Worm (Caenorhabditis elegans) whole organism, young adult: ENCODE results near the gene semo-1.

ENCODE experiments used
- C17E4.6 ChIP-seq: fragments of 200-800 bp; sonication (Bioruptor generic); IDR thresholded peaks from 2 replicates; pipeline ENCODE4 v1.3.6; 2022; ENCODE audit warnings: missing genetic modification reagents, missing genetic modification characterization, missing compliant biosample characterization
- D2030.7 ChIP-seq: fragments of 200-800 bp; sonication (Bioruptor generic); IDR thresholded peaks from 2 replicates; pipeline ENCODE4 v1.3.6; 2022; ENCODE audit warnings: missing genetic modification reagents, missing genetic modification characterization, missing compliant biosample characterization
- F10E7.11 ChIP-seq: sonication (generic microtip); optimal IDR thresholded peaks from 2 replicates; lab custom pipeline; 2017; ENCODE audit warnings: mild to moderate bottlenecking, missing genetic modification characterization, moderate library complexity, missing compliant biosample characterization
- F49E8.2 ChIP-seq: sonication (generic microtip); optimal IDR thresholded peaks from 3 replicates; lab custom pipeline; 2017; ENCODE audit warnings: missing genetic modification characterization, mild to moderate bottlenecking, missing compliant biosample characterization, antibody characterized with exemption, moderate library complexity; ENCODE audit not compliant: insufficient read depth
- F52B5.7 ChIP-seq: sonication (generic microtip); optimal IDR thresholded peaks from 2 replicates; lab custom pipeline; 2016; ENCODE audit warnings: mild to moderate bottlenecking, missing genetic modification characterization, missing compliant biosample characterization
- T26A5.8 ChIP-seq: sonication (generic microtip); optimal IDR thresholded peaks from 2 replicates; lab custom pipeline; 2016; ENCODE audit warnings: missing genetic modification characterization, missing compliant biosample characterization
- ZK185.1 ChIP-seq: sonication (generic microtip); optimal IDR thresholded peaks from 2 replicates; lab custom pipeline; 2016; ENCODE audit warnings: mild to moderate bottlenecking, missing genetic modification characterization, missing compliant biosample characterization; ENCODE audit not compliant: poor library complexity, severe bottlenecking
- atf-7 ChIP-seq: sonication (generic microtip); optimal IDR thresholded peaks from 2 replicates; lab custom pipeline; 2017; ENCODE audit warnings: mild to moderate bottlenecking, missing genetic modification characterization, missing compliant biosample characterization
- attf-3 ChIP-seq: fragments of 200-800 bp; sonication (Bioruptor generic); conservative IDR thresholded peaks from 2 replicates; pipeline ENCODE4 v1.3.6; 2022; ENCODE audit warnings: missing genetic modification reagents, missing genetic modification characterization, missing compliant biosample characterization
- attf-5 ChIP-seq: fragments of 200-800 bp; sonication (Bioruptor generic); optimal IDR thresholded peaks from 2 replicates; lab custom pipeline; 2018; ENCODE audit warnings: mild to moderate bottlenecking, missing genetic modification characterization, missing compliant biosample characterization
- cebp-1 ChIP-seq, 2 experiments: fragments of 200-800 bp in 1 of 2; sonication (Bioruptor generic) in 1 of 2; sonication (generic microtip) in 1 of 2; IDR thresholded peaks in 1 of 2; optimal IDR thresholded peaks in 1 of 2; 2 replicates each; pipeline versions ENCODE4 v1.3.6 to Lab custom; 2017 to 2022; ENCODE audit warnings: missing compliant biosample characterization in 2 of 2, missing genetic modification characterization in 2 of 2, mild to moderate bottlenecking in 1 of 2, missing genetic modification reagents in 1 of 2, moderate library complexity in 1 of 2
- ceh-100 ChIP-seq: fragments of 200-800 bp; sonication (Bioruptor generic); IDR thresholded peaks from 2 replicates; pipeline ENCODE4 v1.3.6; 2022; ENCODE audit warnings: missing genetic modification reagents, missing genetic modification characterization, missing compliant biosample characterization
- ceh-40 ChIP-seq: fragments of 200-800 bp; sonication (Bioruptor generic); IDR thresholded peaks from 2 replicates; pipeline ENCODE4 v1.3.6; 2022; ENCODE audit warnings: missing genetic modification characterization, missing compliant biosample characterization
- ceh-58 ChIP-seq: fragments of 200-800 bp; sonication (Bioruptor generic); IDR thresholded peaks from 2 replicates; pipeline ENCODE4 v1.3.6; 2022; ENCODE audit warnings: missing genetic modification characterization, missing compliant biosample characterization
- dpl-1 ChIP-seq: fragments of 150-350 bp; optimal IDR thresholded peaks from 2 replicates; lab custom pipeline; 2014; ENCODE audit warnings: missing biosample characterization, missing genetic modification reagents, missing genetic modification characterization
- efl-1 ChIP-seq: fragments of 150-350 bp; optimal IDR thresholded peaks from 2 replicates; lab custom pipeline; 2014; ENCODE audit warnings: missing biosample characterization, missing genetic modification reagents, missing genetic modification characterization
- egrh-3 ChIP-seq: fragments of 200-800 bp; sonication (Bioruptor generic); IDR thresholded peaks from 2 replicates; pipeline ENCODE4 v1.3.6; 2022; ENCODE audit warnings: missing genetic modification reagents, missing genetic modification characterization, missing compliant biosample characterization
- hlh-26 ChIP-seq: fragments of 200-800 bp; sonication (Bioruptor generic); conservative IDR thresholded peaks from 2 replicates; pipeline ENCODE4 v1.3.6; 2022; ENCODE audit warnings: missing genetic modification reagents, missing genetic modification characterization, missing compliant biosample characterization
- hmg-1.2 ChIP-seq: fragments of 200-800 bp; sonication (Bioruptor generic); IDR thresholded peaks from 2 replicates; pipeline ENCODE4 v1.3.6; 2022; ENCODE audit warnings: missing genetic modification reagents, missing genetic modification characterization, missing compliant biosample characterization
- hrde-1 ChIP-seq: sonication (generic microtip); optimal IDR thresholded peaks from 2 replicates; lab custom pipeline; 2016; ENCODE audit warnings: missing genetic modification characterization, mild to moderate bottlenecking, missing compliant biosample characterization, moderate library complexity, missing genotype, missing genetic modification reagents, borderline replicate concordance
- let-526 ChIP-seq: fragments of 200-800 bp; sonication (Bioruptor generic); IDR thresholded peaks from 2 replicates; pipeline ENCODE4 v1.3.6; 2022; ENCODE audit warnings: missing genetic modification reagents, missing genetic modification characterization, missing compliant biosample characterization
- let-607 ChIP-seq, 2 experiments: fragments of 200-800 bp in 1 of 2; sonication (Bioruptor generic) in 1 of 2; sonication (generic microtip) in 1 of 2; optimal IDR thresholded peaks; 2 replicates each; lab custom pipeline; 2016 to 2018; ENCODE audit warnings: mild to moderate bottlenecking in 2 of 2, missing compliant biosample characterization in 2 of 2, missing genetic modification characterization in 2 of 2, moderate library complexity in 2 of 2, missing genotype in 1 of 2
- lin-26 ChIP-seq: fragments of 200-800 bp; sonication (Bioruptor generic); IDR thresholded peaks from 2 replicates; pipeline ENCODE4 v1.3.6; 2022; ENCODE audit warnings: missing genetic modification reagents, missing genetic modification characterization, missing compliant biosample characterization
- lin-54 ChIP-seq: fragments of 200-800 bp; sonication (Bioruptor generic); optimal IDR thresholded peaks from 2 replicates; lab custom pipeline; 2018; ENCODE audit warnings: mild to moderate bottlenecking, missing genetic modification characterization, missing compliant biosample characterization
- lir-1 ChIP-seq: fragments of 200-800 bp; sonication (Bioruptor generic); conservative IDR thresholded peaks from 2 replicates; pipeline ENCODE4 v1.3.6; 2022; ENCODE audit warnings: missing genetic modification reagents, missing genetic modification characterization, missing compliant biosample characterization
- lsl-1 ChIP-seq: fragments of 200-800 bp; sonication (Bioruptor generic); optimal IDR thresholded peaks from 2 replicates; lab custom pipeline; 2018; ENCODE audit warnings: mild to moderate bottlenecking, missing genetic modification characterization, moderate library complexity, missing compliant biosample characterization
- madf-3 ChIP-seq: fragments of 200-800 bp; sonication (Bioruptor generic); IDR thresholded peaks from 2 replicates; pipeline ENCODE4 v1.3.6; 2022; ENCODE audit warnings: missing genetic modification reagents, missing genetic modification characterization, missing compliant biosample characterization
- madf-6 ChIP-seq: fragments of 200-800 bp; sonication (Bioruptor generic); IDR thresholded peaks from 2 replicates; pipeline ENCODE4 v1.3.6; 2022; ENCODE audit warnings: missing genetic modification reagents, missing genetic modification characterization, missing compliant biosample characterization
- mcd-1 ChIP-seq: fragments of 200-800 bp; sonication (Bioruptor generic); IDR thresholded peaks from 2 replicates; pipeline ENCODE4 v1.3.6; 2022; ENCODE audit warnings: missing genetic modification reagents, missing genetic modification characterization, missing compliant biosample characterization
- mel-28 ChIP-seq: sonication (generic microtip); optimal IDR thresholded peaks from 2 replicates; lab custom pipeline; 2016; ENCODE audit warnings: borderline replicate concordance, mild to moderate bottlenecking, missing genetic modification characterization, missing compliant biosample characterization
- nhr-120 ChIP-seq: fragments of 200-800 bp; sonication (Bioruptor generic); IDR thresholded peaks from 2 replicates; pipeline ENCODE4 v1.3.6; 2022; ENCODE audit warnings: missing genetic modification characterization, missing compliant biosample characterization
- nhr-179 ChIP-seq: sonication (generic microtip); optimal IDR thresholded peaks from 2 replicates; lab custom pipeline; 2016; ENCODE audit warnings: mild to moderate bottlenecking, missing genetic modification characterization, missing compliant biosample characterization
- nhr-80 ChIP-seq: sonication (generic microtip); optimal IDR thresholded peaks from 2 replicates; lab custom pipeline; 2016; ENCODE audit warnings: missing genetic modification characterization, missing compliant biosample characterization
- nhr-90 ChIP-seq: sonication (generic microtip); optimal IDR thresholded peaks from 2 replicates; lab custom pipeline; 2016; ENCODE audit warnings: missing genotype, mild to moderate bottlenecking, missing genetic modification characterization, missing compliant biosample characterization
- repo-1 ChIP-seq: sonication (generic microtip); optimal IDR thresholded peaks from 2 replicates; lab custom pipeline; 2017; ENCODE audit warnings: mild to moderate bottlenecking, missing genetic modification characterization, missing compliant biosample characterization
- sea-2 ChIP-seq: fragments of 200-800 bp; sonication (Bioruptor generic); IDR thresholded peaks from 2 replicates; pipeline ENCODE4 v1.3.6; 2022; ENCODE audit warnings: missing genetic modification characterization, missing compliant biosample characterization
- snpc-1.1 ChIP-seq: sonication (generic microtip); optimal IDR thresholded peaks from 2 replicates; lab custom pipeline; 2017; ENCODE audit warnings: missing genetic modification characterization, mild to moderate bottlenecking, missing compliant biosample characterization, antibody characterized with exemption, moderate library complexity, missing genotype, missing genetic modification reagents; ENCODE audit not compliant: insufficient read depth
- snpc-1.3 ChIP-seq: sonication (generic microtip); optimal IDR thresholded peaks from 2 replicates; lab custom pipeline; 2017; ENCODE audit warnings: missing genetic modification characterization, mild to moderate bottlenecking, missing compliant biosample characterization, antibody characterized with exemption, moderate library complexity, missing genotype, missing genetic modification reagents; ENCODE audit not compliant: insufficient read depth
- somi-1 ChIP-seq: fragments of 200-800 bp; sonication (Bioruptor generic); optimal IDR thresholded peaks from 2 replicates; lab custom pipeline; 2018; ENCODE audit warnings: mild to moderate bottlenecking, missing genetic modification characterization, missing compliant biosample characterization
- tlf-1 ChIP-seq: fragments of 200-800 bp; sonication (Bioruptor generic); optimal IDR thresholded peaks from 2 replicates; lab custom pipeline; 2018; ENCODE audit warnings: mild to moderate bottlenecking, missing genetic modification characterization, missing compliant biosample characterization
- unc-62 ChIP-seq: fragments of 150-350 bp; optimal IDR thresholded peaks from 2 replicates; lab custom pipeline; 2014; ENCODE audit warnings: missing biosample characterization, missing genetic modification reagents, missing genetic modification characterization
- xnd-1 ChIP-seq: sonication (generic microtip); optimal IDR thresholded peaks from 2 replicates; lab custom pipeline; 2016; ENCODE audit warnings: missing genotype, missing genetic modification reagents, missing genetic modification characterization, missing compliant biosample characterization
- ztf-18 ChIP-seq: sonication (generic microtip); optimal IDR thresholded peaks from 2 replicates; lab custom pipeline; 2016; ENCODE audit warnings: missing genotype, mild to moderate bottlenecking, missing genetic modification characterization, missing compliant biosample characterization
- ztf-3 ChIP-seq: fragments of 200-800 bp; sonication (Bioruptor generic); optimal IDR thresholded peaks from 2 replicates; lab custom pipeline; 2018; ENCODE audit warnings: mild to moderate bottlenecking, missing genetic modification characterization, missing compliant biosample characterization
- ztf-6 ChIP-seq: fragments of 200-800 bp; sonication (Bioruptor generic); IDR thresholded peaks from 2 replicates; pipeline ENCODE4 v1.3.6; 2022; ENCODE audit warnings: missing genetic modification reagents, missing genetic modification characterization, missing compliant biosample characterization

The semo-1 gene

DNA sequence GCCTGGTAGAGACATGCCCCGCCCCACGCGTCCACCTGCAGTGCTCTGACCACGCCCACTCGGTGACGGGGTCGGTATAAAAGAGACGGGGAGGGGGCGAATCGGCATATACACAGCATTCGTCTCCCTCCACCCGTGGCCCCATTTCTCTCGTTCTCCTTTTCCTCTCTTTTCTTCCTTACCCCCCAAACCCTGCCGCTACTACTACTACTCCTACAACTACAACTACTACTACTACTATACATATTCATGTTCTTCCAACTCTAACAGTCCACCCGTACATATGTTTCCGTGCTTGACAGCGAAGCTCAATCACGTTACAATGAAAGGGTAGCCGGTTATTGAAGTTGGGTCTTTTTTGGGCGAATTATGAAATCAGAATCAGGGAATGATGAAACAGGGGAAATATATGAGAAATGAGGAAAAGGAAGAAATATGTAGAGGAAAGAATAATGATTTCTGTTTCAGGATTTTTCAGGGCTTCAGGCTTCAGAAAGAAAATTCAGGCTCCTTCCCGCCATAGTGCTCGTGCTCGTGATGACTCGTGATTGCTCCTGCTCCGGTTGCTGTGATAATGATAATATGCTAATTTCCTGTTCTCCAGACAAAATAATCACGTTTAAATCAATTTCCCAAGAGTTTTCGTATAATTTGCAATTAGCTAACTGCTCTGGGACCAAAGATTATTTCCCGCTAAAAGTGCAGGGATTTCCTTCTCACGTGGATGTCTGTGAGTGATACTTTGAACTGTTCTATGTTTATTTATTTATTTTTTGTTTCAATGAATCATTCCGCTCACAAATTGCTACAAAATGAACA lies 17.0 kb upstream of the semo-1 start (continued):
- TF ChIP-seq snpc-1.1 (tag; lab: Kevin White, UChicago) (no peak), cebp-1 (GFP tag; IDR thresholded peaks at IDR 0.05; lab: Robert Waterston, UW) (no peak), cebp-1 (tag; optimal IDR thresholded peaks at IDR 0.05; lab: Kevin White, UChicago) (peak; percentile 88), lsl-1 (no peak), tlf-1 (peak; percentile 79), sea-2 (no peak), let-607 (tag; optimal IDR thresholded peaks at IDR 0.05; lab: Kevin White, UChicago) (no peak), attf-5 (GFP tag; lab: Kevin White, UChicago) (no peak), dpl-1 (GFP tag; lab: Kevin White, UChicago) (no peak), nhr-80 (tag; lab: Kevin White, UChicago) (no peak), D2030.7 (0 out of 2 replicates have a peak, but pooled peaks have one; percentile 14), F52B5.7 (tag; lab: Kevin White, UChicago) (peak; percentile 78), somi-1 (GFP tag; lab: Kevin White, UChicago) (peak; percentile 28), hmg-1.2 (GFP tag; lab: Robert Waterston, UW) (no peak), lin-26 (GFP tag; lab: Robert Waterston, UW) (peak; percentile 49; the same call in 1 of the 2 replicates), ceh-100 (GFP tag; lab: Robert Waterston, UW) (peak; percentile 42; the same call in 1 of the 2 replicates), ZK185.1 (tag; lab: Kevin White, UChicago) (peak; percentile 76), T26A5.8 (tag; lab: Kevin White, UChicago) (no peak), mcd-1 (GFP tag; lab: Robert Waterston, UW) (peak; percentile 34), hrde-1 (tag; lab: Kevin White, UChicago) (no peak), snpc-1.3 (tag; lab: Kevin White, UChicago) (no peak), egrh-3 (GFP tag; lab: Robert Waterston, UW) (peak; percentile 94), nhr-120 (GFP tag; lab: Robert Waterston, UW) (0 out of 2 replicates have a peak, but pooled peaks have one; percentile 63), F10E7.11 (tag; lab: Kevin White, UChicago) (peak; percentile 41), ztf-3 (GFP tag; lab: Kevin White, UChicago) (no peak), ztf-6 (GFP tag; lab: Robert Waterston, UW) (no peak; the same call in 1 of the 2 replicates), C17E4.6 (GFP tag; lab: Robert Waterston, UW) (no peak), madf-3 (GFP tag; lab: Robert Waterston, UW) (no peak; the same call in 1 of the 2 replicates), lin-54 (GFP tag; lab: Kevin White, UChicago) (peak; percentile 52), xnd-1 (tag; lab: Kevin White, UChicago) (no peak), ceh-40 (GFP tag; lab: Robert Waterston, UW) (no peak), efl-1 (GFP tag; lab: Kevin White, UChicago) (no peak), nhr-179 (peak; percentile 34), atf-7 (peak; percentile 60), unc-62 (GFP tag; lab: Kevin White, UChicago) (no peak), hlh-26 (GFP tag; lab: Robert Waterston, UW) (0 out of 2 replicates have a peak, but pooled peaks have one; percentile 35), madf-6 (GFP tag; lab: Robert Waterston, UW) (no peak; the same call in 1 of the 2 replicates), repo-1 (tag; lab: Kevin White, UChicago) (peak; percentile 77), ceh-58 (GFP tag; lab: Robert Waterston, UW) (no peak), F49E8.2 (no peak), lir-1 (GFP tag; lab: Robert Waterston, UW) (no peak), nhr-90 (tag; lab: Kevin White, UChicago) (peak; percentile 18), ztf-18 (tag; lab: Kevin White, UChicago) (no peak), let-526 (GFP tag; lab: Robert Waterston, UW) (peak; percentile 69; the same call in 1 of the 2 replicates), attf-3 (no peak; the same call in 1 of the 2 replicates), mel-28 (peak; percentile 91)
